Fruit fly (Drosophila melanogaster) whole organism, prepupa: ENCODE results near the gene cv.

Experiments used
- CG10669 ChIP-seq: fragments of 200-800 bp; sonication (Bioruptor generic); optimal IDR thresholded peaks from 3 replicates; lab custom pipeline; 2018; ENCODE audit warnings: missing biosample characterization, mild to moderate bottlenecking, missing genetic modification characterization, moderate library complexity
- CG11762 ChIP-seq: fragments of 200-800 bp; sonication (Bioruptor generic); optimal IDR thresholded peaks from 3 replicates; lab custom pipeline; 2016; ENCODE audit warnings: missing biosample characterization, missing genetic modification characterization; ENCODE audit not compliant: insufficient read depth
- CG4318 ChIP-seq: fragments of 200-800 bp; sonication (Bioruptor generic); optimal IDR thresholded peaks from 3 replicates; lab custom pipeline; 2017; ENCODE audit warnings: missing biosample characterization, mild to moderate bottlenecking, missing genetic modification characterization
- CG6276 ChIP-seq: fragments of 200-800 bp; sonication (Bioruptor generic); optimal IDR thresholded peaks from 2 replicates; lab custom pipeline; 2017; ENCODE audit warnings: missing biosample characterization, mild to moderate bottlenecking, missing genetic modification characterization
- CG6792 ChIP-seq: fragments of 200-800 bp; sonication (Bioruptor generic); optimal IDR thresholded peaks from 3 replicates; lab custom pipeline; 2016; ENCODE audit warnings: missing biosample characterization, missing genetic modification characterization
- CG6854 ChIP-seq: fragments of 200-800 bp; sonication (Bioruptor generic); optimal IDR thresholded peaks from 2 replicates; lab custom pipeline; 2017; ENCODE audit warnings: missing biosample characterization, mild to moderate bottlenecking, missing genetic modification characterization
- CG8319 ChIP-seq: fragments of 200-800 bp; sonication (Bioruptor generic); optimal IDR thresholded peaks from 3 replicates; lab custom pipeline; 2016; ENCODE audit warnings: missing biosample characterization, missing genetic modification characterization
- CG9139 ChIP-seq: fragments of 200-800 bp; sonication (Bioruptor generic); optimal IDR thresholded peaks from 3 replicates; lab custom pipeline; 2017; ENCODE audit warnings: missing biosample characterization, mild to moderate bottlenecking, missing genetic modification characterization
- Eip78C ChIP-seq: fragments of 200-800 bp; sonication (Bioruptor generic); peaks from one replicate; lab custom pipeline; 2016; ENCODE audit warnings: missing biosample characterization, missing genetic modification characterization
- Hr39 ChIP-seq: fragments of 200-800 bp; sonication (Bioruptor generic); optimal IDR thresholded peaks from 2 replicates; lab custom pipeline; 2016; ENCODE audit warnings: missing biosample characterization, missing genetic modification characterization
- OdsH ChIP-seq: fragments of 200-800 bp; sonication (Bioruptor generic); optimal IDR thresholded peaks from 3 replicates; lab custom pipeline; 2016; ENCODE audit warnings: missing biosample characterization, missing genetic modification characterization
- esn ChIP-seq: fragments of 200-800 bp; sonication (Bioruptor generic); optimal IDR thresholded peaks from 2 replicates; lab custom pipeline; 2016; ENCODE audit warnings: missing biosample characterization, mild to moderate bottlenecking, missing genetic modification characterization, moderate library complexity
- fd85E ChIP-seq: fragments of 200-800 bp; sonication (Bioruptor generic); optimal IDR thresholded peaks from 3 replicates; lab custom pipeline; 2016; ENCODE audit warnings: missing biosample characterization, missing genetic modification characterization

DNA sequence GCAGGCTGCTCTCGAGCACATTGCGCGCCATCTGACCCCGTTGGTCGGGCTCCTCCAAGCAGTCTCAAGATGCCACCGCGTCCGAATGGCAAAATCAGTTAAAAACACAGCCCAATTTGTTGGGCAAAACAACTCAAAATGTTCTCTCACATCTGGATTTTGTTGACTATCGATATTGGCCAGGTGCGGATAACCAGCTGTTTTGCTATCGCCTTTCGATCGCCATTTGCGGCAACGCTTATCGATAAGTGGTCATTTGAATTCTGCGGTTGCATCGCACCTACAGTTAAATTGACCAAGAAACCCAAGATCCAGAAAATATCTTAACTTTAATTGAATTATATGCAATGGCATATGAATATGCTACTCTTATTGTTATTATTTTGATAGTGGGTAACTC lies 5.2 kb downstream of the cv start, which contains the start of gene CG3149:
- TF ChIP-seq CG10669 (GFP tag; lab: Kevin White, UChicago) (no peak), OdsH (GFP tag; lab: Kevin White, UChicago) (no peak), CG9139 (no peak), CG6792 (GFP tag; lab: Kevin White, UChicago) (no peak), esn (GFP tag; lab: Kevin White, UChicago) (no peak), Eip78C (GFP tag; lab: Kevin White, UChicago) (peak; percentile 45), Hr39 (GFP tag; lab: Kevin White, UChicago) (no peak), CG6854 (GFP tag; lab: Kevin White, UChicago) (no peak), CG11762 (GFP tag; lab: Kevin White, UChicago) (no peak), CG8319 (GFP tag; lab: Kevin White, UChicago) (no peak), fd85E (GFP tag; lab: Kevin White, UChicago) (no peak), CG6276 (GFP tag; lab: Kevin White, UChicago) (no peak), CG4318 (GFP tag; lab: Kevin White, UChicago) (no peak)
